Fruit fly (Drosophila melanogaster) whole organism: ENCODE measurements around the gene CG9855.

Experiments used
- CG8478 ChIP-seq: fragments of >200 bp; optimal IDR thresholded peaks from 2 replicates; lab custom pipeline; 2018; ENCODE audit warnings: inconsistent platforms
- usp ChIP-seq: fragments of >200 bp; optimal IDR thresholded peaks from 2 replicates; lab custom pipeline; 2017; ENCODE audit warnings: missing biosample characterization, missing genetic modification characterization, mixed read lengths

- TF ChIP-seq usp (no peak), CG8478 (lab: Kevin White, UChicago) (no peak)
Measured at dm6 chr3R:4394654-4395581, 2.8 kb downstream of the CG9855 start.
